Fruit fly (Drosophila melanogaster): ENCODE measurements around the gene CG12071.

dm6 chr3R:30902061-30902460, 21.2 kb upstream of the CG12071 start, which contains the start of gene CG33483:
- no peak for TF ChIP-seq bcd (GFP tag; optimal IDR thresholded peaks at IDR 0.05)
- no peak for TF ChIP-seq kni (GFP tag; optimal IDR thresholded peaks at IDR 0.05)
- no peak for TF ChIP-seq bab2 (GFP tag; optimal IDR thresholded peaks at IDR 0.05)
- TF ChIP-seq inv (GFP tag; IDR thresholded peaks at IDR 0.05; ENCODE audit: partially characterized antibody): no peak
